Worm (Caenorhabditis elegans): ENCODE results near the gene ZK616.1.

- no peak for TF ChIP-seq C38D4.7 (GFP tag; optimal IDR thresholded peaks at IDR 0.05)
- no peak for TF ChIP-seq ahr-1 (tag; optimal IDR thresholded peaks at IDR 0.05)
- TF ChIP-seq che-1 (tag; optimal IDR thresholded peaks at IDR 0.05), result no peak
- TF ChIP-seq lin-11 (tag; optimal IDR thresholded peaks at IDR 0.05), result no peak
- no peak for TF ChIP-seq ets-4 (tag; optimal IDR thresholded peaks at IDR 0.05)
- TF ChIP-seq tbx-2 (tag; optimal IDR thresholded peaks at IDR 0.05), result no peak
- no peak for TF ChIP-seq mec-3 (tag; optimal IDR thresholded peaks at IDR 0.05; ENCODE audit: borderline replicate concordance)
- TF ChIP-seq zip-5 (tag; optimal IDR thresholded peaks at IDR 0.05), result no peak
- no peak for TF ChIP-seq tbx-7 (tag; optimal IDR thresholded peaks at IDR 0.05)
- TF ChIP-seq madf-2 (tag; optimal IDR thresholded peaks at IDR 0.05), result no peak
- TF ChIP-seq ama-1 (optimal IDR thresholded peaks at IDR 0.05), result no peak
- no peak for TF ChIP-seq elt-4 (tag; optimal IDR thresholded peaks at IDR 0.05)
- TF ChIP-seq unc-55 (GFP tag; optimal IDR thresholded peaks at IDR 0.05), result no peak
These were observed 12.1 kb upstream of the ZK616.1 start, which contains the start of gene elo-6 for ce11 chrIV:5388477-5389065.
